Fruit fly (Drosophila melanogaster) whole organism, prepupa: ENCODE measurements around the gene CG14627.

Source experiments
- Blimp-1 ChIP-seq: fragments of 200-800 bp; sonication (Bioruptor generic); optimal IDR thresholded peaks from 3 replicates; lab custom pipeline; 2017; ENCODE audit warnings: missing biosample characterization, missing genetic modification characterization, mild to moderate bottlenecking, moderate library complexity, missing genetic modification reagents
- CG10669 ChIP-seq: fragments of 200-800 bp; sonication (Bioruptor generic); optimal IDR thresholded peaks from 3 replicates; lab custom pipeline; 2018; ENCODE audit warnings: missing biosample characterization, mild to moderate bottlenecking, missing genetic modification characterization, moderate library complexity
- CG15336 ChIP-seq: fragments of 200-800 bp; sonication (Bioruptor generic); IDR thresholded peaks from 2 replicates; pipeline ENCODE4 v1.3.6; 2022; ENCODE audit warnings: missing biosample characterization, missing genetic modification characterization
- CG3032 ChIP-seq: fragments of 200-800 bp; optimal IDR thresholded peaks from 2 replicates; lab custom pipeline; 2019; ENCODE audit warnings: missing biosample characterization, mild to moderate bottlenecking, missing genetic modification characterization, moderate library complexity
- CG31627 ChIP-seq: fragments of 200-800 bp; sonication (Bioruptor generic); optimal IDR thresholded peaks from 3 replicates; lab custom pipeline; 2016; ENCODE audit warnings: missing biosample characterization, missing genetic modification characterization
- CG32006 ChIP-seq: fragments of 200-800 bp; sonication (Bioruptor generic); optimal IDR thresholded peaks from 3 replicates; lab custom pipeline; 2017; ENCODE audit warnings: missing biosample characterization, mild to moderate bottlenecking, missing genetic modification characterization
- CG34406 ChIP-seq: fragments of 200-800 bp; sonication (Bioruptor generic); optimal IDR thresholded peaks from 3 replicates; lab custom pipeline; 2016; ENCODE audit warnings: missing biosample characterization, missing genetic modification characterization
- CG4318 ChIP-seq: fragments of 200-800 bp; sonication (Bioruptor generic); optimal IDR thresholded peaks from 3 replicates; lab custom pipeline; 2017; ENCODE audit warnings: missing biosample characterization, mild to moderate bottlenecking, missing genetic modification characterization
- CG6163 ChIP-seq: fragments of 200-800 bp; sonication (Bioruptor generic); IDR thresholded peaks from 3 replicates; pipeline ENCODE4 v1.3.6; 2022; ENCODE audit warnings: missing biosample characterization, missing genetic modification characterization
- CG6276 ChIP-seq: fragments of 200-800 bp; sonication (Bioruptor generic); optimal IDR thresholded peaks from 2 replicates; lab custom pipeline; 2017; ENCODE audit warnings: missing biosample characterization, mild to moderate bottlenecking, missing genetic modification characterization
- CG6808 ChIP-seq: fragments of 200-800 bp; sonication (Bioruptor generic); optimal IDR thresholded peaks from 3 replicates; lab custom pipeline; 2017; ENCODE audit warnings: missing biosample characterization, missing genetic modification characterization, mild to moderate bottlenecking, moderate library complexity, missing genetic modification reagents
- CG8119 ChIP-seq: fragments of 200-800 bp; sonication (Bioruptor generic); IDR thresholded peaks from 3 replicates; pipeline ENCODE4 v1.3.6; 2022; ENCODE audit warnings: missing biosample characterization, missing genetic modification characterization
- CG9139 ChIP-seq: fragments of 200-800 bp; sonication (Bioruptor generic); optimal IDR thresholded peaks from 3 replicates; lab custom pipeline; 2017; ENCODE audit warnings: missing biosample characterization, mild to moderate bottlenecking, missing genetic modification characterization
- Eip78C ChIP-seq: fragments of 200-800 bp; sonication (Bioruptor generic); peaks from one replicate; lab custom pipeline; 2016; ENCODE audit warnings: missing biosample characterization, missing genetic modification characterization
- Eip93F ChIP-seq: fragments of 200-800 bp; sonication (Bioruptor generic); optimal IDR thresholded peaks from 2 replicates; lab custom pipeline; 2016; ENCODE audit warnings: missing biosample characterization, mild to moderate bottlenecking, missing genetic modification characterization
- Ets21C ChIP-seq: fragments of 200-800 bp; sonication (Bioruptor generic); optimal IDR thresholded peaks from 3 replicates; lab custom pipeline; 2016; ENCODE audit warnings: missing biosample characterization, missing genetic modification characterization
- Ets96B ChIP-seq: fragments of 200-800 bp; optimal IDR thresholded peaks from 2 replicates; lab custom pipeline; 2019; ENCODE audit warnings: missing biosample characterization, mild to moderate bottlenecking, missing genetic modification characterization, moderate library complexity
- Gug ChIP-seq: fragments of 200-800 bp; sonication (Bioruptor generic); IDR thresholded peaks from 2 replicates; pipeline ENCODE4 v1.3.6; 2022; ENCODE audit warnings: missing biosample characterization, missing genetic modification characterization
- Hr4 ChIP-seq: fragments of 200-800 bp; sonication (Bioruptor generic); optimal IDR thresholded peaks from 3 replicates; lab custom pipeline; 2016; ENCODE audit warnings: missing biosample characterization, missing genetic modification characterization
- Lpt ChIP-seq: fragments of 200-800 bp; sonication (Bioruptor generic); optimal IDR thresholded peaks from 3 replicates; lab custom pipeline; 2016; ENCODE audit warnings: missing biosample characterization, missing genetic modification characterization
- Sox102F ChIP-seq: fragments of 200-800 bp; sonication (Bioruptor generic); optimal IDR thresholded peaks from 2 replicates; lab custom pipeline; 2016; ENCODE audit warnings: missing biosample characterization, mild to moderate bottlenecking, missing genetic modification characterization
- Sox15 ChIP-seq: fragments of 200-800 bp; sonication (Bioruptor generic); optimal IDR thresholded peaks from 3 replicates; lab custom pipeline; 2016; ENCODE audit warnings: missing biosample characterization, missing genetic modification characterization
- acj6 ChIP-seq: fragments of 200-800 bp; sonication (Bioruptor generic); optimal IDR thresholded peaks from 3 replicates; lab custom pipeline; 2016; ENCODE audit warnings: missing biosample characterization, missing genetic modification characterization
- dac ChIP-seq: fragments of 200-800 bp; sonication (Bioruptor generic); optimal IDR thresholded peaks from 2 replicates; lab custom pipeline; 2017; ENCODE audit warnings: missing biosample characterization, mild to moderate bottlenecking, missing genetic modification characterization
- dsx ChIP-seq: fragments of 200-800 bp; optimal IDR thresholded peaks from 3 replicates; lab custom pipeline; 2019; ENCODE audit warnings: missing biosample characterization, mild to moderate bottlenecking, missing genetic modification characterization, moderate library complexity; ENCODE audit not compliant: poor library complexity, severe bottlenecking
- eg ChIP-seq: fragments of 200-800 bp; sonication (Bioruptor generic); IDR thresholded peaks from 3 replicates; pipeline ENCODE4 v1.3.6; 2022; ENCODE audit warnings: missing biosample characterization, missing genetic modification characterization
- fd59A ChIP-seq: fragments of 200-800 bp; sonication (Bioruptor generic); optimal IDR thresholded peaks from 2 replicates; lab custom pipeline; 2017; ENCODE audit warnings: missing biosample characterization, mild to moderate bottlenecking, missing genetic modification characterization, missing genetic modification reagents
- fkh ChIP-seq: fragments of 200-800 bp; sonication (Bioruptor generic); optimal IDR thresholded peaks from 3 replicates; lab custom pipeline; 2017; ENCODE audit warnings: missing biosample characterization, mild to moderate bottlenecking, missing genetic modification characterization, moderate library complexity
- net ChIP-seq: fragments of 200-800 bp; sonication (Bioruptor generic); optimal IDR thresholded peaks from 3 replicates; lab custom pipeline; 2016; ENCODE audit warnings: missing biosample characterization, missing genetic modification characterization
- pdm3 ChIP-seq: fragments of 200-800 bp; sonication (Bioruptor generic); optimal IDR thresholded peaks from 3 replicates; lab custom pipeline; 2016; ENCODE audit warnings: missing biosample characterization, missing genetic modification characterization
- salr ChIP-seq, 2 experiments: fragments of 200-800 bp; sonication (Bioruptor generic); optimal IDR thresholded peaks; 3 replicates each; lab custom pipeline; 2016 to 2018; ENCODE audit warnings: missing biosample characterization in 2 of 2, missing genetic modification characterization in 2 of 2, mild to moderate bottlenecking in 1 of 2
- spab ChIP-seq: fragments of 200-800 bp; sonication (Bioruptor generic); optimal IDR thresholded peaks from 2 replicates; lab custom pipeline; 2017; ENCODE audit warnings: missing biosample characterization, mild to moderate bottlenecking, missing genetic modification characterization, missing genetic modification reagents
- ss ChIP-seq, 2 experiments: fragments of 200-800 bp; sonication (Bioruptor generic); optimal IDR thresholded peaks; 2 replicates in 1 of 2; 3 replicates in 1 of 2; lab custom pipeline; 2017 to 2018; ENCODE audit warnings: mild to moderate bottlenecking in 2 of 2, missing biosample characterization in 2 of 2, missing genetic modification characterization in 2 of 2, moderate library complexity in 1 of 2
- svp ChIP-seq: fragments of 200-800 bp; sonication (Bioruptor generic); peaks from one replicate; lab custom pipeline; 2016; ENCODE audit warnings: missing biosample characterization, missing genetic modification characterization
- vri ChIP-seq: fragments of 200-800 bp; sonication (Bioruptor generic); optimal IDR thresholded peaks from 3 replicates; lab custom pipeline; 2016; ENCODE audit warnings: missing biosample characterization, mild to moderate bottlenecking, missing genetic modification characterization

The CG14627 gene

dm6 chrX:1171018-1171417, 10.4 kb upstream of the CG14627 start (continued):
- TF ChIP-seq Sox102F (GFP tag; lab: Kevin White, UChicago) = peak; percentile 60
- TF ChIP-seq CG10669 (GFP tag; lab: Kevin White, UChicago) = peak; percentile 57
- peak; percentile 38 for TF ChIP-seq Blimp-1 (GFP tag; lab: Kevin White, UChicago)
- TF ChIP-seq Ets21C (GFP tag; lab: Kevin White, UChicago) = peak; percentile 42
- no peak for TF ChIP-seq dac (GFP tag; lab: Kevin White, UChicago)
- TF ChIP-seq fkh (GFP tag; lab: Kevin White, UChicago) = no peak
- TF ChIP-seq CG34406 (GFP tag; lab: Kevin White, UChicago) = peak; percentile 53
- TF ChIP-seq dsx = peak; percentile 30
- peak; percentile 58 for TF ChIP-seq pdm3
- TF ChIP-seq CG31627 = peak; percentile 48
- TF ChIP-seq CG6808 (GFP tag; lab: Kevin White, UChicago) = peak; percentile 69
- peak; percentile 18 for TF ChIP-seq Sox15
- TF ChIP-seq, all 60 proteins: peak for 46

- TF ChIP-seq svp (peak; percentile 44), vri (GFP tag; lab: Kevin White, UChicago) (peak; percentile 58), Eip78C (peak; percentile 36), CG10669 (GFP tag; lab: Kevin White, UChicago) (no peak), fkh (GFP tag; lab: Kevin White, UChicago) (peak; percentile 19)
Observed at dm6 chrX:1172756-1173422, 8.5 kb upstream of the CG14627 start.

- no peak for TF ChIP-seq CG34406 (GFP tag; lab: Kevin White, UChicago)
- TF ChIP-seq Ets96B = no peak
- TF ChIP-seq eg (GFP tag; lab: Robert Waterston, UW) = no peak
- TF ChIP-seq net (GFP tag; lab: Kevin White, UChicago) = no peak
- TF ChIP-seq acj6 = no peak
- no peak for TF ChIP-seq spab (GFP tag; lab: Kevin White, UChicago)
- no peak for TF ChIP-seq Gug (GFP tag; lab: Robert Waterston, UW)
- TF ChIP-seq CG9139 (GFP tag; lab: Kevin White, UChicago) = no peak
- TF ChIP-seq CG6276 = no peak
- TF ChIP-seq salr (GFP tag; optimal IDR thresholded peaks at IDR 0.05; lab: Kevin White, UChicago) = no peak
- no peak for TF ChIP-seq ss (GFP tag; optimal IDR thresholded peaks at IDR 0.05; lab: Kevin White, UChicago)
- no peak for TF ChIP-seq fd59A (GFP tag; lab: Kevin White, UChicago)
- TF ChIP-seq CG6163 (GFP tag; lab: Robert Waterston, UW) = no peak
- TF ChIP-seq CG3032 (tag; lab: Kevin White, UChicago) = no peak
Observed at dm6 chrX:1173564-1173963, 7.9 kb upstream of the CG14627 start.

dm6 chrX:1175993-1176392, 5.4 kb upstream of the CG14627 start, which contains the start of gene CG11384:
CG11384 (minus strand) TSS chrX:1176035.
- TF ChIP-seq CG6276 (no peak), Lpt (GFP tag; lab: Kevin White, UChicago) (no peak), svp (peak; percentile 4), fkh (GFP tag; lab: Kevin White, UChicago) (no peak)

- TF ChIP-seq svp (peak; percentile 18), CG32006 (no peak)
Observed at dm6 chrX:1179865-1180264, 1.6 kb upstream of the CG14627 start, which contains the start of gene CG11379. CG11379 (plus strand) TSS chrX:1180165.

- TF ChIP-seq CG6276 (peak; percentile 18), CG8119 (GFP tag; lab: Robert Waterston, UW) (peak; percentile 59; the same call in 2 of the 3 replicates), CG4318 (GFP tag; lab: Kevin White, UChicago) (peak; percentile 22), acj6 (no peak), fkh (GFP tag; lab: Kevin White, UChicago) (no peak), Hr4 (GFP tag; lab: Kevin White, UChicago) (peak; percentile 56), Eip93F (no peak), CG15336 (GFP tag; lab: Robert Waterston, UW) (peak; percentile 46; the same call in 1 of the 2 replicates), CG32006 (peak; percentile 44), eg (GFP tag; lab: Robert Waterston, UW) (0 out of 3 replicates have a peak, but pooled peaks have one; percentile 13)
Observed at dm6 chrX:1180865-1181264, 555 bp upstream of the CG14627 start.
